Fruit fly (Drosophila melanogaster) whole organism: ENCODE data around the gene fkh.

Source experiments
- CG8478 ChIP-seq: fragments of >200 bp; optimal IDR thresholded peaks from 2 replicates; lab custom pipeline; 2018; ENCODE audit warnings: inconsistent platforms
- Dll ChIP-seq: fragments of >200 bp; optimal IDR thresholded peaks from 2 replicates; lab custom pipeline; 2017
- EcR ChIP-seq, 2 experiments: fragments of >200 bp; optimal IDR thresholded peaks; 2 replicates each; lab custom pipeline; 2017; ENCODE audit warnings: missing biosample characterization in 2 of 2, missing genetic modification characterization in 2 of 2, missing genetic modification reagents in 2 of 2
- pan ChIP-seq: fragments of >200 bp; optimal IDR thresholded peaks from 2 replicates; lab custom pipeline; 2017
- psq ChIP-seq: fragments of >200 bp; optimal IDR thresholded peaks from 2 replicates; lab custom pipeline; 2017
- usp ChIP-seq: fragments of >200 bp; optimal IDR thresholded peaks from 2 replicates; lab custom pipeline; 2017; ENCODE audit warnings: missing biosample characterization, missing genetic modification characterization, mixed read lengths

fkh gene

DNA sequence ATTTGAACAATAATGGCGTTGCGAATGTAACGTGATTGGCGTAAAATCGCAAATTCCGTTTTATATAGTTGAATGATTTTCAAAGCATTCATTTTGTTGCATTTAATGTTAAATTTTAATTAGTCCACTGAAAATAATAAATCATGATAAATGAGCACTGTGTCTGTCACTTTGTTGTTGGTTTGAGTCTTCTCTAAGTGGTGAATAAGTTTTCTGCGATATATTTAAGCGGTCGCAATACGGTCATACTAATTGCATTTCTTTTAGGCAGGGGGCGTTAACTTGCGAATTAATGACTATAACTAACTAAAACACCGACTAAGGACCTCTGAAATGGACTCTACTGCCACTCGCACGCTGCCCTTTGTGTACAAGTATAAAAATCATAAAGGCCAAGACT, 20.8 kb upstream of the fkh start, which contains the start of gene CG9986:
Gene CG9986 (plus strand): TSS at position 245 of the 400 bp plus-strand sequence.
- no peak for TF ChIP-seq CG8478
- no peak for TF ChIP-seq usp
- TF ChIP-seq pan (lab: Kevin White, UChicago), result no peak
- TF ChIP-seq EcR (GFP tag; optimal IDR thresholded peaks at IDR 0.05; lab: Kevin White, UChicago), result no peak
- TF ChIP-seq Dll, result no peak

DNA sequence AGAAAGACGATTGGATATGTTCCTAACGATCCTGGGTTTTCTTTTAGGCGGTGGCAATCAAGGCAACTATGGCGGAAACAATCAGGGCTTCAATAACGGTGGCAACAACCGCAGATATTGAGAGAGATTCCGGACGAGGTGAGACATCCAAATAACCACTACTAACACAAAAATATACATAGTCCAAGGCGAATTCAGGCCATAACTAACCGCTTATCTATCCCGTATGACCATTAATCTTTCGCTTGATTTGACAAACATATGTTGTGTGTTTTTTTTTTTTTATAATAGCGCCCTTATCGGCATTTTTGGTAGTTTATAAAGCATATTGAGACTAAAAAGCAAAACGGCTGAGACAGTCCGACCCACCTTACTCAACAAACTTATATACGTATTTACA, 18.5 kb upstream of the fkh start:
- TF ChIP-seq psq (lab: Kevin White, UChicago) (no peak), EcR (GFP tag; optimal IDR thresholded peaks at IDR 0.05; lab: Kevin White, UChicago) (no peak), pan (lab: Kevin White, UChicago) (no peak), Dll (no peak), CG8478 (no peak), usp (no peak)

DNA sequence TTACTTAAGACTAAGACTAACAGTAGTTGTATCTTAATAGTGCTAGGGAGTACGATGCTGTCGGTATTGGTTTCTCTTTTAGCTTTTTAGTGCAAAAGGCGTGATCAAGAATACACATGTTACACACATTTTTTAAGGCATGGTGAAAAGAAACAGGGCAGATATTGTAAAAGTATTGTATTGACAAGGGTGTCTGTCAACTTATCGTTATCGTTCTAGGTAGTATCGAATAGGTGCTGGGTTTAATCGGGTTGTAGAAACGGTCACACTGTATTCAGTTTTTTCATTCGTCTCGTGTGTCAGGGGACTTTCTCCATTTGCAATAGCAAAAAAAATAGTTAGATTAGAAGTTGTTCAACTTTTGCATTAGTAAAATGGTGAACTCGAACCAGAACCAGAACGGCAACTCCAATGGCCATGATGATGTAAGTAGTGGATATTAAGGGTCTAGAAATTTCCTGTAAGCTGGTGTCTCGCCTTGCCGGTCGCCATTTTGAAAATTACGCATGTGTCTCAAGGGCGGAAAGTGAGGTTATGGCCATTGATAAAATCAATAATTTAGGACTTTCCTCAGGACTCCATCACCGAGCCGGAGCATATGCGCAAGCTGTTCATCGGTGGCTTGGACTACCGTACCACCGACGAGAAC, 15.2 kb upstream of the fkh start:
- TF ChIP-seq pan (lab: Kevin White, UChicago), result no peak
- TF ChIP-seq usp, result no peak
- no peak for TF ChIP-seq CG8478
- TF ChIP-seq psq (lab: Kevin White, UChicago), result no peak
- TF ChIP-seq Dll, result no peak
- TF ChIP-seq EcR (GFP tag; optimal IDR thresholded peaks at IDR 0.05; lab: Kevin White, UChicago), result no peak

DNA sequence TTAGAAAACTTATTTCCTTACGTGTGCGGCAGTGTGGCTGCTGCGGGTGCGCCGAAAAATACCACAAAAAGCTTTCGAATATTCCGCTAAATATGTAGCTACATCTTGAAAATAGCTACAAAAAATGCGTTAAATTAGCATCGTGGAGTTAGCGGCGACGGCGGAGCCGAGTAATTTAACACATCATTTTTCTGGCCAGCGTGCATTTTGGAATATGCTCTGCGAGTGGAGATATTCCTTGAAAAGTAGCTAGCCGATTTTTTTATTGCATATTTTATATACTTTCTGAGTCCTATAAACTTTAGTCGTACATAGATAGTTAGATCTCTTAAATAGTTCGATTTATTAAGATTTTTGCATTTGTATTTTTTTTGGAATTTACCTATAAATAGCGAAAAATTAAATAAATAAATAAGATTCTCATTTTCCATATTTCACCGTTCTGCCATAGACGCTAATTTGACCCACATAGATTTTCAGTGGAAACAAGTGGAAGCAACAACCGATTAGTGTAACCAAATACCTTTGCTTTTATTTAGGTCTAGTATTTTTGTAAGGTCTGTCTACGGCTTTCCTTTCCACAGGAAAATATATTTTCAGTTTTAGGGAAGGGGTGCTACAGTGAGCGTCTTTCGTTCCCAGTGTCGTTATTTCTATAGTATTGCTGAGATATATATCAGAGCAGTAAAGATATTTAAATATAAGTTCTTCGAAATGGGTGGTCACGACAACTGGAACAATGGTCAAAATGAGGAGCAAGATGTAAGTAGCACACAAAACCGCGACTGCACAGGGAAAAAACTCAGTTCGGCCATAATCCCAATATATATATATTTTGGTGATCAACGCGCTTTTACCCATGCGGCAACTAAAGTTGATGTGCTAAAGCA, 14.4 kb upstream of the fkh start, which contains the start of the genes Noa36 and Hrb98DE:
Gene Noa36 (minus strand): TSS at position 51 of the 890 bp plus-strand sequence.
Gene Hrb98DE (plus strand): TSS at position 597 of the 890 bp plus-strand sequence.
- no peak for TF ChIP-seq Dll
- no peak for TF ChIP-seq psq (lab: Kevin White, UChicago)
- no peak for TF ChIP-seq usp
- TF ChIP-seq EcR (GFP tag; optimal IDR thresholded peaks at IDR 0.05; lab: Kevin White, UChicago), result no peak
- no peak for TF ChIP-seq CG8478
- TF ChIP-seq pan (lab: Kevin White, UChicago), result no peak

dm6 chr3R:28597527-28597926, 12.5 kb upstream of the fkh start:
- TF ChIP-seq EcR (GFP tag; optimal IDR thresholded peaks at IDR 0.05; lab: Kevin White, UChicago) (no peak), Dll (no peak), psq (lab: Kevin White, UChicago) (no peak), CG8478 (no peak), usp (no peak)

DNA sequence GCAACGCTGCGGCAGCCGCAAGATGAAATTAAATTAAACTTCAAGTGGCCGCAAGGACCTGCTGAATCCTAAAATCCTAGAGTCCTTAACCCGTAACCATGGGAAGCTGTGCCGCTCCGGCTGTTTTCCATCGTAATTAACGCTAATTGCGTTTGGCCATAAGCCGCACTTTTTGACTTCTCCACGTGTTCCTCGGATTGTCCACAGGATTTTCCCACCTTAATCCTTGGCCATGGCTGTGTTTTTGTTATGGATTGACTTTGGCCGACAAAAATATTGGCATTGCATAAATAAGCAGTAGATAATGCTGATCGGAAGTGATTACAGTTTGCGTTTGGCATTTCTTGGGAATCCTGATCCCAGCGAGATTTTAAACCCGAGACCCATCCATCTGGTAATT, 11.3 kb upstream of the fkh start:
- TF ChIP-seq Dll (no peak), psq (lab: Kevin White, UChicago) (no peak), CG8478 (no peak), pan (lab: Kevin White, UChicago) (no peak), EcR (GFP tag; optimal IDR thresholded peaks at IDR 0.05; lab: Kevin White, UChicago) (no peak), usp (no peak)

DNA sequence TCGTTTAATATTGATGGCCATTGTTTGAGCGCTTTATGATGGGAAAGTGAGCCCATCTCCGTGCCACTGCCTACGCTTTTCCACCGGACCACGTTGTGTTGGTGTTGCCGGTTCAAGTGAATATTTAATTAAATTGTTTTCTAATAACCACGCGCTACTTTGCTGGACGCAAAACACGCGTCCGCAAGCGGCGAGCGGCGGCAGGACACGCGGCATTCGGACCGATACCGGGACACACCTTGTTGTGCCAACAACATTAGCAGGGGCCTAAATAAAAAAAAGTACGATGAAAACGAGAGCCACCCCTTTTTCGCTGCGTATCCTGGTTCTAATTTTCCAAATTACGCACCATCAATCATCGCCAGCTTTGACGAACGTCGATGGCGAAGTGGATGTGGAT, 10.8 kb upstream of the fkh start:
- no peak for TF ChIP-seq pan (lab: Kevin White, UChicago)
- no peak for TF ChIP-seq Dll
- no peak for TF ChIP-seq psq (lab: Kevin White, UChicago)
- TF ChIP-seq usp, result no peak
- no peak for TF ChIP-seq CG8478
- TF ChIP-seq EcR (GFP tag; optimal IDR thresholded peaks at IDR 0.05; lab: Kevin White, UChicago), result no peak

- TF ChIP-seq EcR (GFP tag; optimal IDR thresholded peaks at IDR 0.05; lab: Kevin White, UChicago) (no peak), Dll (no peak), usp (no peak)
Observed at dm6 chr3R:28594900-28595299, 9.8 kb upstream of the fkh start.

DNA sequence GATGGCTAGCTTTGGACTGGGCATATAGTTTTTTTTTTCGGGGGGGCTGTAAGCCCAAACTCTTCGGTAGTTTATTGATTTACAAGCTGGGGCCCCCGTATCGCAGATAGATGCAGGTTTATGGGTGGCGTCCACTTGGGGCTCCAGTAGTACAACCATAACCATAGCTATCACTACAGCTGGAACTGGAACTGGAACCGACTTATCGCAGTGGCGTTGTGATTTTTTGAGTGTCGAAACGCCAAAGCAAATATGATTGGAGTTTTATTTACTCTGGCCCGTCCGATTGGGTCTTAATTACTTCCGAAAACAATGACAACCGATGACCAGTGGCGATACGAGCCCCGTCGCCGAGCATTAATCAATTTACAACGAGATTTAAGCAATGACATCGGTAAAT, 5.4 kb upstream of the fkh start:
- TF ChIP-seq EcR (GFP tag; optimal IDR thresholded peaks at IDR 0.05; lab: Kevin White, UChicago), result no peak
- TF ChIP-seq psq (lab: Kevin White, UChicago), result no peak
- no peak for TF ChIP-seq Dll
- no peak for TF ChIP-seq usp
- TF ChIP-seq pan (lab: Kevin White, UChicago), result no peak

dm6 chr3R:28588395-28589050, 3.5 kb upstream of the fkh start:
- no peak for TF ChIP-seq usp
- TF ChIP-seq pan (lab: Kevin White, UChicago), result no peak
- TF ChIP-seq EcR (GFP tag; optimal IDR thresholded peaks at IDR 0.05; lab: Kevin White, UChicago), result no peak
- no peak for TF ChIP-seq psq (lab: Kevin White, UChicago)
- TF ChIP-seq CG8478, result no peak
- no peak for TF ChIP-seq Dll

dm6 chr3R:28586943-28587342, 1.9 kb upstream of the fkh start:
- TF ChIP-seq psq (lab: Kevin White, UChicago) (no peak), CG8478 (no peak), usp (no peak), Dll (no peak), EcR (GFP tag; optimal IDR thresholded peaks at IDR 0.05; lab: Kevin White, UChicago) (no peak), pan (lab: Kevin White, UChicago) (no peak)

dm6 chr3R:28586224-28586623, 1.2 kb upstream of the fkh start:
- TF ChIP-seq psq (lab: Kevin White, UChicago), result no peak
